Worm (Caenorhabditis elegans) whole organism, L4 larva: ENCODE measurements around the gene ZK930.6.

Source experiments
- D1046.2 ChIP-seq: fragments of 200-800 bp; sonication (Bioruptor generic); IDR thresholded peaks from 2 replicates; pipeline ENCODE4 v1.3.6; 2022; ENCODE audit warnings: missing genetic modification characterization, missing compliant biosample characterization
- aha-1 ChIP-seq: fragments of 150-350 bp; peaks from one replicate; lab custom pipeline; 2014; ENCODE audit warnings: missing biosample characterization, missing genetic modification characterization
- lin-13 ChIP-seq: fragments of 150-350 bp; optimal IDR thresholded peaks from 2 replicates; lab custom pipeline; 2014; ENCODE audit warnings: missing biosample characterization, missing genetic modification reagents, missing genetic modification characterization
- mdl-1 ChIP-seq, 2 experiments: fragments of 150-350 bp in 1 of 2; sonication (generic microtip) in 1 of 2; optimal IDR thresholded peaks; 2 replicates each; lab custom pipeline; 2014 to 2017; ENCODE audit warnings: missing biosample characterization in 2 of 2, missing genetic modification characterization in 2 of 2
- nhr-10 ChIP-seq: fragments of 150-350 bp; optimal IDR thresholded peaks from 2 replicates; lab custom pipeline; 2014; ENCODE audit warnings: missing biosample characterization, missing genetic modification characterization

ce11 chrII:11925203-11925602 is 41.5 kb downstream of the ZK930.6 start:
- TF ChIP-seq mdl-1 (tag; optimal IDR thresholded peaks at IDR 0.05; lab: Kevin White, UChicago) (no peak), lin-13 (no peak), aha-1 (tag; lab: Kevin White, UChicago) (peak; percentile 87), D1046.2 (GFP tag; lab: Robert Waterston, UW) (no peak), nhr-10 (tag; lab: Kevin White, UChicago) (no peak)
